Worm (Caenorhabditis elegans): ENCODE measurements around the gene R193.1.

ce11 chrX:1154648-1155047, at the start of gene R193.1:
- no peak for TF ChIP-seq klf-2 (GFP tag; conservative IDR thresholded peaks at IDR 0.05)
- no peak for TF ChIP-seq T22C8.4 (GFP tag; IDR thresholded peaks at IDR 0.05)
- no peak for TF ChIP-seq cog-1 (tag; optimal IDR thresholded peaks at IDR 0.05)
- no peak for TF ChIP-seq ztf-29 (GFP tag; IDR thresholded peaks at IDR 0.05)
